Fruit fly (Drosophila melanogaster) S2 (cell line): ENCODE data around the gene Fer3.

ENCODE experiments used
- CG8478 ChIP-seq: fragments of >200 bp; optimal IDR thresholded peaks from 2 replicates; lab custom pipeline; 2018
- CTCF ChIP-seq, 2 experiments: fragments of >200 bp; optimal IDR thresholded peaks; 2 replicates each; lab custom pipeline; 2018

Fer3 gene

DNA sequence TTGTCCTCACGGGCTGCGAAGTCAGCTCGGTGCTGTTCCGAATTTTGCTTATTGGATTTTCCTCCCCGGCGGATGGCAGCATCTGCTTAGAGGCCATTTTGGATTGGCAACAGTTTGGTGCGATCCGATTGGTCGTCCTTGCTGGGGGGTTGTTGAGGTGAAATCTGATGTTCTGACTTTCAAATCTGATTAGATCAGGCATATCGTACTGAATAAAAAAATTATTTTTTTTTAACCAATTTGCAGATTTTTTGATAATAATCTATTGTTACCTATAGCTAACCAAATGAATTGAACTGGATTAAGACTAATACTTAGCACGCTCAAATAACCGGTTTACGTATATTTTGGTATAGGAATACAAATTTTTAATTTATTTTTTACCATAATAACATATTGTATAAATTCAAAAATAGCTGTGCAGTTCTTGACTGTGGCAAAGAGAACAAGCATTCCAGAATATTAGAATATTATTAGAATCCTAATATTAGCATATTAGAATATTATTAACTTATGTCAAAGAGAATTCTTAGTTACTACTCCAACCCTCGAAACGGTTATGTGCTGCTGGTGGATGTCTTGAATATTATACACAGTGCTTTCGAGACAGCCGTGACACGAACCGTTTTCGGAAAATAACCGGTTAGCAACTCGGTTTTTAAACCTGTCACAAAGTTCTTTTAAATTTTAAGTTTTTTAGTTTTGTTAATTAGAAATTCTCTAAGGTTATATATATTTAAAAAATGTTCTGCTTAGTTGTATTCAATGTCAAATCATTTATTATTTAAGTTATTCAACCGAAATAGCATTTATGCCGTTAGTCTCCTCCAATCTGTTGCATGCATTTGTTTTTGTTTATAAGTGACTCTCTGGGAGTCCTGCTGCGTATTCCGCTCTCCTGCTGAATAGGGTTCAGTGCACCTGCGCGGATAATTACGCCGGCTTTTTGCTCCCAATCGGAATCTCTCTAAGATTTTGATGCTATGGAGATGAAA is at the start of gene Fer3:
Gene Fer3 (minus strand): TSS at position 1 of the 995 bp plus-strand sequence.
- peak in 1 of 2 experiments; percentile 66 for TF ChIP-seq CTCF (optimal IDR thresholded peaks at IDR 0.05; lab: Kevin White, UChicago)
- TF ChIP-seq CG8478 (lab: Kevin White, UChicago): no peak

DNA sequence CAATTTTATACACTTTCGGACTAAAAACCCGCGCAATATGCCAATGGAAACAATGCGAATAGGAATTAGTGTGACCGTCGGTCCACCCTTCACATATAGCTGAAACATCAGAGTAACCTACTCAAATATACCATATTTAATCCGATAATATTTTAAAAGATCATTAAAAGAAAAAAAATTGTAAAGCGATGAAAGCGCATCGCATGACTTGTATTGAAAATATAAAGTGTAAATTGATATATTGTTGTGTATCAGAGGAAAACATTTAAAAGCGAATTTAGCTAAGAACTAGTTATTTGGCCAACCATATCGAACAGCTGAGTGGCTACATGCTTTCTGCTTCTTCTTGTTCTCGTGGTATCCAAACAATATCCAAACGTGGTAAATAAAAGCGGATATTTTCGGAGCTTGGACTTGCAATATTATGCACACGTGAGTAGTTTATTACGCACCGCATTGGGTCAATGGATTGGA is 47.7 kb upstream of the Fer3 start, which contains the start of the genes Blm and CG14722:
Gene Blm (minus strand): TSS at position 54 of the 474 bp plus-strand sequence.
Gene CG14722 (plus strand): TSS at position 161 of the 474 bp plus-strand sequence.
- no peak for TF ChIP-seq CG8478 (lab: Kevin White, UChicago)
- TF ChIP-seq CTCF (optimal IDR thresholded peaks at IDR 0.05; lab: Kevin White, UChicago): no peak

DNA sequence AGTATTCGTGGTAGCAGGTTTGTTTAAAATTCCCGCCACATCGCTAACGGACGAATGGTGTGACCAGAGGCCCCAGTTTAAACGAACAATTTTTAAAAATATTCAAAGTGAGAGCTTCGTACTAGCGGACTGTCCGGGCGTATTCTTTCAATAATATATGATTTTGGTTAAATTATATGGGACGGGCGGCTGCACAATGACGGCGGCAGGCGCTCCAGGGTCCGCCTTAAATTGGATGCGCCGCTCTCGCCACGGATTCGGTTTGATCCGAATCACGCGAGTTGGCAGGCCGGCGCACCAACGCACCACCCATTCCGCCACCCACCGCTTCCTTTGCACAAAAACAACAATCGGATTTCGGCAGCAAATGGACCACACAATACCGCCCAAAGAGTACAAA is 41.2 kb upstream of the Fer3 start, which contains the start of gene CG14721:
Gene CG14721 (plus strand): TSS at position 111 of the 400 bp plus-strand sequence.
- TF ChIP-seq CG8478 (lab: Kevin White, UChicago) (no peak), CTCF (optimal IDR thresholded peaks at IDR 0.05; lab: Kevin White, UChicago) (no peak)

DNA sequence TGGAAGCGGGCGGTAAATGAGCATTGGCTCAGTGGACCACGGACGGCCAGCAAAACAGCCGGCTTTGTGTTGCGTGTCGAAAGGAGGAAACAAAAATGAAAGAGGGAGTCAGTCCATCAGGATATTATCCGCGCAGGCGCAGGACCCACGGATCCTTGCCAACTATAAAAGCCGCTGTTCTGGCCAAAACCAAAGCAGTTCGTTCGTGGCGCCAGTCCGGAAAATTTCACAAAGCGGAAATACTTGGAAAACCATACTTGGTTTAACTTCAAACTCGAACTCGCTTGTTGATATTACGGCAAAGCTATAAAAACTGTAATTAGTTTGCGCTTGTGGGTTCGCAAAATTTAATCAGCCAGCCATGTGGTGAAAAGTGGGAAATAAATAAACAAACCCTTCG is 27.5 kb upstream of the Fer3 start, which contains the start of gene CG12594:
Gene CG12594 (plus strand): TSS at position 142 of the 400 bp plus-strand sequence.
- TF ChIP-seq CTCF (optimal IDR thresholded peaks at IDR 0.05; lab: Kevin White, UChicago): no peak
- no peak for TF ChIP-seq CG8478 (lab: Kevin White, UChicago)

DNA sequence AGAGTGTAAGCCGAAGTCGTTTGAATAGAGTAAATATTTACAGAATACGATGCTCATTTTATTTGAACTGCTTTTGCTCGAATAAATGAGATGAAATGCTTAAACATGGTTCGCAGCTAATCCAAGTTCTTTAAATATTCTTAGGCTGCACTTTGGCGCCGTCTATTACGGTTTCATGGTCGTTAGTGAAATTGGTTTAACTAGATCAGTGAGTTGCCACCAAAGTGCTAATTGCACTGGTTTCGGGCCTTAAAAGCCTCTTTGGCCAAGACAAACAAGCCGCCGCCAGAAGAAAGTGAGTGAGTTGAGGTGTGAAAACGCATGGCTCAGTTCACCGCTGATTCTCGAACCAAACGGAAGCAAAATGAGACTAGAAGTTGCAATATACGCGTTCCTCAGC is 17.3 kb upstream of the Fer3 start, which contains the start of gene CG14720:
Gene CG14720 (plus strand): TSS at position 301 of the 400 bp plus-strand sequence.
- TF ChIP-seq CTCF (optimal IDR thresholded peaks at IDR 0.05; lab: Kevin White, UChicago) (no peak), CG8478 (lab: Kevin White, UChicago) (no peak)

DNA sequence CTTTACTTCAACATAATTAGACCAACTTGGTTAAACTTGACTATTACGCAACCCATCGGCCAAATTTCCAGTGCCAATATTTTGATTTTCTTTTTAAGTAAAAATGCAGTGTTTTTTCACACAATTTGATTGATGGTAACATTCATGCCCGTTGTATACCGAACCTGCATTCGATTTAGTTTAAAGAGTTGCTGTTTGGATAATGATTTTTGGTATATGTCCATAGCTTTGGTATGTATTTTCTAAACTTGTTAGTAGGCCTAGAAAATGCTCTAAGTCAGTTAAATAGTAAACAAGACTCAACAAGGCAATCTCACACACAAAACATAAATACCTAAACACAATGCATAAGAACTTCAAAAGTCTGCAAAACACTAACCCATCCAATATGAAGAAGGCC is 9.6 kb upstream of the Fer3 start, which contains the start of gene I-t:
Gene I-t (plus strand): TSS at position 301 of the 400 bp plus-strand sequence.
- no peak for TF ChIP-seq CTCF (optimal IDR thresholded peaks at IDR 0.05; lab: Kevin White, UChicago)
- no peak for TF ChIP-seq CG8478 (lab: Kevin White, UChicago)

DNA sequence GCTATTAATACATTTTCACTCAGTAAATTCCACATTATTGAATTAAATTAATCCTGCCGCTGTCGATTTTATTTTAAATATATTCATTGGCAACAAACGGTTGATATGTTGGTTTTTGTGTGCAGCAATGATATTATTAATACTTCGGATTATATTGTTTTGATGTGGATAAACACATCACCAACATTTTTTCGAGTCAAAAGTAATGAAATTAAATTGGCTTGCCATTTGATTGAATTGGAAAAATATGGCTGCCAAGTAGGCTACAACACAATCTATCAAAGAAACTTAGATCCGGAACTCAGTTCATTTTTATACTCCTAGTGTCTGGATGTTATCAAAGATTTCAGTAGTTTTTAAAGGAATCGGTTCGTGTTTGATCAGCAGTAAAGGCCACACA is 6.2 kb upstream of the Fer3 start, which contains the start of gene CG14718:
Gene CG14718 (plus strand): TSS at position 301 of the 400 bp plus-strand sequence.
- TF ChIP-seq CG8478 (lab: Kevin White, UChicago) (no peak), CTCF (optimal IDR thresholded peaks at IDR 0.05; lab: Kevin White, UChicago) (no peak)

DNA sequence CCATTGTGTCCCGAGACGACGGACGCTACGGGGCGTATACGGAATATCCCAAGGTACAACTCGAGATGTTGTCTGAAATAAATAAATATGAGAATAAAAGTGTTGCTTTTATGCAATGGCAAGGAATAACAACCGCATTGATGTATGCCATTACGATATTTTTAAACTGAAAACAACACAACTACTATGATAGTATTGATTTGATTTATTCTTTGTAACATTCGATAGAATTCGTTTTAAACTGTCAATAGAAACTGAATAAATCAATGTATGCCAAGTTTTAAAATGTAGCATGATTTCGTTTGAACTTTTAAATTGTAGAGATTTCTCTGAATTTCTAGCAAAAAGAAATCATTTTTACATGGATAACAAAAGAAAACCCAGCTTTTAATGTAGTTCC is 2.1 kb upstream of the Fer3 start, which contains the start of gene CG14717:
Gene CG14717 (plus strand): TSS at position 301 of the 400 bp plus-strand sequence.
- no peak for TF ChIP-seq CTCF (optimal IDR thresholded peaks at IDR 0.05; lab: Kevin White, UChicago)
- TF ChIP-seq CG8478 (lab: Kevin White, UChicago): no peak

DNA sequence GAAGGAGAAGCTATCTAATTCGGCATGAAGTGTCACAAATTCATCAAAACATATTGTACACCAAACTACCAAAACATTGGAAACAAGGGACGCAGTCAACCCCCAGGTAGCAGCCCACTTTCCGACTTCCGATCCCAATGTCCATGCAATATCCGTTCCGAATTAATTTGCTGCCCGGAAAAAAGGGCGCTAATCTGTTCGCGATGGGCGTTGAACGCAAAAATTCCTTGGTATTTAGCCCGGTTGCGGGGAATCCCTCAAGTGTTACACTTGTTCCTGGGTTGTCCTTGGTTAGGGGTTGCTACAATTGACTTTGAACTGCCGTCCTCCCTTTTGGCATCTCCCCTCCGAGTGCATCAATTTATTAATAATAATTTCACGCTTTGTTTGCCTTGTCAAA is 1.6 kb downstream of the Fer3 start:
- no peak for TF ChIP-seq CTCF (optimal IDR thresholded peaks at IDR 0.05; lab: Kevin White, UChicago)
- no peak for TF ChIP-seq CG8478 (lab: Kevin White, UChicago)

DNA sequence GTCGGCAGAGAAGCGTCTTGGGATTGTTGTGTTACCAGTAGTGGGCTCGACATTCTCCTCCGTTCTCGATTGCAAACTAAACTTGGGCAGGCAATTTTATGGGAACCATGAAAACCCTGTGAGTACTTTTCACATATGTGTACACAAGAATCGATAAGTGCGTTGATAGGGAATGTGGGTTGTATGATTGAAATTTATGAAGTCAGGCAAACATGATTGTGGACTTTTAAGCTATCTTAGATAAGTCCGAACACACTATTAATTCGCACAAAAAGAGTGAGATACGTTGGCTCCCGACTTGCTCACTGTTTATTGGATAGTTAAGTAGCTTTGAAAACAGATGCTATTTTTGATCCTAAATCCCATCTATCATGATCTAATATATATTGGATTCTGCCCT is 2.4 kb downstream of the Fer3 start, which contains the start of gene CG18765:
Gene CG18765 (minus strand): TSS at position 53 of the 400 bp plus-strand sequence.
- TF ChIP-seq CG8478 (lab: Kevin White, UChicago) (no peak), CTCF (optimal IDR thresholded peaks at IDR 0.05; lab: Kevin White, UChicago) (no peak)

DNA sequence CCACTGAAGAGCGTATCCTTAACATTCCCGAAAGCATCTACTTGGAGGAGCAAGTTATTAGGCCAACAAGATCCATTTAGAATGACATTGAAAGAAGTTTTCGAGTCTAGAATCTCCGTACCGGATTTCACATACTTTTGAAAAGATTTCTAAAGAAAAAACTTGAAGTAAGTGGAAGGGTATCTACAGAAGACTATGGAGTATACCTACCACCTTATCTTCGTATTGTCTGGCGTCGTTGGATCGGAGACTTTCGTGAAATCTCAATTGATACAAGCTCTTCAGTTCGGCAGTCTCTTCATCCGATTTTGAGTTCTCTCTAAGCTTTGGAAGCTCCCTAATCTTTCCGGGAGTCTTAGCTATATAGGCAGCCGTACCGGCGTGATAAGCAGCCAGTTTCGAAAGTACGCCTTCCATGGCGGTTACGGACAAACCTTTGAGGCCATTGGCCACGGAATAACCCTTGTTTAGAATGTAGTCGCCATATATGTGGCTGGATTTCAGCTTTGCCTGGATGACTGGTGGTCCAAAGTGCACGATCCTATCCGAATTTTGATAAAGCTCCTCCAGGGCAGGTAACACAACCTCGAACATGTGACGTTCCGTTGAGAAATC is 3.1 kb downstream of the Fer3 start:
- TF ChIP-seq CG8478 (lab: Kevin White, UChicago) (no peak), CTCF (optimal IDR thresholded peaks at IDR 0.05; lab: Kevin White, UChicago) (no peak)

DNA sequence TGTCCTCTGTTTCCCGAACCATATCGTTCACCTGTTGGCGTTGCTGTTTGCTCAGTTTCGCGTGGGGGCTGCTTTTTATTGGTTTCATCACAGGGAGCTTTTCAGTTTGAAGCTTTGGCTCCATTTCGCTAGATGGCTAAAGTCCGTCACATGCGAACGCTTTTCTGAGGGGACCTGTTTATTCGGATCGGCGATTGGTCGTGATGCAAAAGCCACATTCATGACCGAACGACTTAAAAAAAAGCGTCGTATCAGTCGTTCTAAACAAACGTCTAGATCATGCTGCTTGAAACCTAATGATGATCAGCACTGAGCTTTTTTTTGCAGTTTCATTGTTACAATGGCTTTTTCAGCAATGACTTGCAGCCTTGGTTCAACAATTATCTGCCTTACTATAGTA is 4.2 kb downstream of the Fer3 start, which contains the start of gene CG6908:
Gene CG6908 (minus strand): TSS at position 152 of the 400 bp plus-strand sequence.
- TF ChIP-seq CTCF (optimal IDR thresholded peaks at IDR 0.05; lab: Kevin White, UChicago) (no peak), CG8478 (lab: Kevin White, UChicago) (no peak)

DNA sequence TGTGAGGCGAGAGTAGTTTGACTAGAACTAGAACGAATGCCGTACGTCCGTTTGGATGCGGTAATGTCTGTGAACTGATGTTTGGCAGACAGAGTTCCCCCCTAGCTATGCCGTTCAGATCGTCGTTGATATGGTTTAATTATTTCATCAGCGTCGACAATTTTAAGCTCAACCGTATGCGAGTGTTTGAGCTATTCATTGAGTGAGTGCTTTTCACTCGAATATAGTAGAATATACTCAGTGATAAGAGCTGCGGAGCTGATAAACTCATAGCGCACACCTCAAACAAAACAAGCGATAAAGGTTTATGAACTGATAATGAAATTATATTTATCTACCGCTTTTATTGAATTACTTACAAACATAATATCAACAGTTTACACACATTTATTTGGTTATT is 6.1 kb downstream of the Fer3 start, which contains the start of gene CG6834:
Gene CG6834 (minus strand): TSS at position 79 of the 400 bp plus-strand sequence.
- TF ChIP-seq CTCF (optimal IDR thresholded peaks at IDR 0.05; lab: Kevin White, UChicago): no peak
- no peak for TF ChIP-seq CG8478 (lab: Kevin White, UChicago)

DNA sequence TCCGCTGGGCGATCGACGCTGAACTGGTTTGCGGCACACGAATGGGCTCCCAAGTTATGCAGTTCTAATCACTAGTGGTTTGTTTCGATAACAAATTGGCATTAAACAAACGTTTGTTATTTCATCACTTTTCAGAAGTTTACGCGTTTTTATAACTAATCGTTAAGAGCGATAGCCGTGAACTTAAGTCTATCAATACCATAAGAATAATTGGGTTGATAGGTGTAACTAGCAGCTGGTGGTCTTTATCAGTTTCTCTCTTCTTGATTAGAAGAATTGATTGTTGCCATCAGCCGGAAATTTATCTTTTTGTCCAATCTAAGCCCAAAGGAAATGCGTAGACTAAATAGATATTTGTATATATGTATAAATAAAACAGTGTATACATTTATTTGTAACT is 9.8 kb downstream of the Fer3 start, which contains the start of gene CG6830:
Gene CG6830 (minus strand): TSS at position 27 of the 400 bp plus-strand sequence.
- TF ChIP-seq CTCF (optimal IDR thresholded peaks at IDR 0.05; lab: Kevin White, UChicago) (no peak), CG8478 (lab: Kevin White, UChicago) (no peak)
